Fruit fly (Drosophila melanogaster) whole organism, embryonic: ENCODE results near the gene Lgr1.

Experiments
- Asciz ChIP-seq: fragments of 200-800 bp; sonication (Bioruptor generic); optimal IDR thresholded peaks from 2 replicates; lab custom pipeline; 2017; ENCODE audit warnings: missing biosample characterization, mild to moderate bottlenecking, missing genetic modification characterization, missing genetic modification reagents
- Atf-2 ChIP-seq: fragments of 200-800 bp; sonication (Bioruptor generic); optimal IDR thresholded peaks from 2 replicates; lab custom pipeline; 2016; ENCODE audit warnings: missing biosample characterization, missing genetic modification characterization
- Atf3 ChIP-seq: fragments of 200-800 bp; sonication (Bioruptor generic); optimal IDR thresholded peaks from 3 replicates; lab custom pipeline; 2016; ENCODE audit warnings: missing biosample characterization, missing genetic modification characterization
- BEAF-32 ChIP-seq: fragments of 200-800 bp; sonication (Bioruptor generic); optimal IDR thresholded peaks from 3 replicates; lab custom pipeline; 2017; ENCODE audit warnings: missing biosample characterization, missing genetic modification characterization, mild to moderate bottlenecking, moderate library complexity, missing genetic modification reagents
- BtbVII ChIP-seq: fragments of 200-800 bp; sonication (Bioruptor generic); optimal IDR thresholded peaks from 3 replicates; lab custom pipeline; 2017; ENCODE audit warnings: missing biosample characterization, mild to moderate bottlenecking, missing genetic modification characterization
- CG10431 ChIP-seq: fragments of 200-800 bp; sonication (Bioruptor generic); optimal IDR thresholded peaks from 3 replicates; lab custom pipeline; 2018; ENCODE audit warnings: missing biosample characterization, mild to moderate bottlenecking, missing genetic modification characterization
- CG11093 ChIP-seq: fragments of 200-800 bp; sonication (Bioruptor generic); IDR thresholded peaks from 3 replicates; pipeline ENCODE4 v1.3.6; 2022; ENCODE audit warnings: missing biosample characterization, missing genetic modification characterization
- CG11560 ChIP-seq: fragments of 200-800 bp; sonication (Bioruptor generic); IDR thresholded peaks from 3 replicates; pipeline ENCODE4 v1.3.6; 2022; ENCODE audit warnings: missing biosample characterization, missing genetic modification characterization
- CG12155 ChIP-seq: fragments of 200-800 bp; sonication (Bioruptor generic); optimal IDR thresholded peaks from 3 replicates; lab custom pipeline; 2016; ENCODE audit warnings: missing biosample characterization, missing genetic modification characterization
- CG13287 ChIP-seq: fragments of 200-800 bp; sonication (Bioruptor generic); IDR thresholded peaks from 2 replicates; pipeline ENCODE4 v1.3.6; 2022; ENCODE audit warnings: missing biosample characterization, missing genetic modification characterization; ENCODE audit not compliant: partially characterized antibody
- CG15514 ChIP-seq: fragments of 200-800 bp; sonication (Bioruptor generic); optimal IDR thresholded peaks from 3 replicates; lab custom pipeline; 2017; ENCODE audit warnings: missing biosample characterization, missing genetic modification characterization, mild to moderate bottlenecking, moderate library complexity, missing genetic modification reagents
- CG1647 ChIP-seq: fragments of 200-800 bp; sonication (Bioruptor generic); optimal IDR thresholded peaks from 3 replicates; lab custom pipeline; 2016; ENCODE audit warnings: missing biosample characterization, missing genetic modification characterization
- CG1792 ChIP-seq: fragments of 200-800 bp; sonication (Bioruptor generic); optimal IDR thresholded peaks from 2 replicates; lab custom pipeline; 2016; ENCODE audit warnings: missing biosample characterization, missing genetic modification characterization
- CG2120 ChIP-seq: fragments of 200-800 bp; sonication (Bioruptor generic); optimal IDR thresholded peaks from 3 replicates; lab custom pipeline; 2016; ENCODE audit warnings: missing biosample characterization, missing genetic modification characterization
- CG3281 ChIP-seq: fragments of 200-800 bp; sonication (Bioruptor generic); optimal IDR thresholded peaks from 3 replicates; lab custom pipeline; 2017; ENCODE audit warnings: missing biosample characterization, mild to moderate bottlenecking, missing genetic modification characterization
- CG34422 ChIP-seq: fragments of 200-800 bp; sonication (Bioruptor generic); IDR thresholded peaks from 3 replicates; pipeline ENCODE4 v1.3.6; 2022; ENCODE audit warnings: missing biosample characterization, missing genetic modification characterization
- CG3726 ChIP-seq: fragments of 200-800 bp; sonication (Bioruptor generic); IDR thresholded peaks from 3 replicates; pipeline ENCODE4, ENCODE4 v1.3.6; 2022; ENCODE audit warnings: missing biosample characterization, missing genetic modification characterization
- CG4360 ChIP-seq: fragments of 200-800 bp; sonication (Bioruptor generic); IDR thresholded peaks from 2 replicates; pipeline ENCODE4 v1.3.6; 2022; ENCODE audit warnings: missing biosample characterization, missing genetic modification characterization
- CG8281 ChIP-seq: fragments of 200-800 bp; sonication (Bioruptor generic); optimal IDR thresholded peaks from 2 replicates; lab custom pipeline; 2018; ENCODE audit warnings: missing biosample characterization, mild to moderate bottlenecking, missing genetic modification characterization, moderate library complexity
- CG8478 ChIP-seq: fragments of >200 bp; optimal IDR thresholded peaks from 2 replicates; lab custom pipeline; 2018
- CG9609 ChIP-seq: fragments of 200-800 bp; sonication (Bioruptor generic); optimal IDR thresholded peaks from 3 replicates; lab custom pipeline; 2016; ENCODE audit warnings: missing biosample characterization, missing genetic modification characterization
- CG9797 ChIP-seq: fragments of 200-800 bp; sonication (Bioruptor generic); optimal IDR thresholded peaks from 3 replicates; lab custom pipeline; 2018; ENCODE audit warnings: missing biosample characterization, mild to moderate bottlenecking, missing genetic modification characterization
- Eip74EF ChIP-seq, 2 experiments: fragments of 200-800 bp in 1 of 2; fragments of >200 bp in 1 of 2; sonication (Bioruptor generic) in 1 of 2; optimal IDR thresholded peaks; 2 replicates each; lab custom pipeline; 2017 to 2019; ENCODE audit warnings: missing biosample characterization in 2 of 2, missing genetic modification characterization in 2 of 2, mild to moderate bottlenecking in 1 of 2, moderate library complexity in 1 of 2
- H15 ChIP-seq: fragments of 200-800 bp; sonication (Bioruptor generic); IDR thresholded peaks from 3 replicates; pipeline ENCODE4 v1.3.6; 2022; ENCODE audit warnings: missing biosample characterization, missing genetic modification characterization
- HLH4C ChIP-seq: fragments of 200-800 bp; sonication (Bioruptor generic); IDR thresholded peaks from 3 replicates; pipeline ENCODE4 v1.3.6; 2022; ENCODE audit warnings: missing biosample characterization, missing genetic modification characterization; ENCODE audit not compliant: partially characterized antibody
- HmgD ChIP-seq: fragments of 200-800 bp; sonication (Bioruptor generic); optimal IDR thresholded peaks from 3 replicates; lab custom pipeline; 2016; ENCODE audit warnings: missing biosample characterization, missing genetic modification characterization
- Ravus ChIP-seq: fragments of 200-800 bp; sonication (Bioruptor generic); IDR thresholded peaks from 2 replicates; pipeline ENCODE4 v1.3.6; 2022; ENCODE audit warnings: missing biosample characterization, missing genetic modification characterization
- Rfx ChIP-seq: fragments of 200-800 bp; sonication (Bioruptor generic); IDR thresholded peaks from 2 replicates; pipeline ENCODE4 v1.3.6; 2022; ENCODE audit warnings: missing biosample characterization, missing genetic modification characterization
- Scr ChIP-seq: fragments of 200-800 bp; sonication (Bioruptor generic); IDR thresholded peaks from 2 replicates; pipeline ENCODE4 v1.3.6; 2022; ENCODE audit warnings: missing biosample characterization, missing genetic modification characterization; ENCODE audit not compliant: partially characterized antibody
- Xrp1 ChIP-seq: fragments of 200-800 bp; sonication (Bioruptor generic); IDR thresholded peaks from 2 replicates; pipeline ENCODE4 v1.3.6; 2022; ENCODE audit warnings: missing biosample characterization, missing genetic modification characterization
- ase ChIP-seq: fragments of 200-800 bp; sonication (Bioruptor generic); IDR thresholded peaks from 3 replicates; pipeline ENCODE4 v1.3.6; 2022; ENCODE audit warnings: missing biosample characterization, missing genetic modification characterization
- cas ChIP-seq: fragments of 200-800 bp; sonication (Bioruptor generic); IDR thresholded peaks from 2 replicates; pipeline ENCODE4 v1.3.6; 2022; ENCODE audit warnings: missing biosample characterization, missing genetic modification characterization
- caup ChIP-seq: fragments of 200-800 bp; sonication (Bioruptor generic); optimal IDR thresholded peaks from 3 replicates; lab custom pipeline; 2017; ENCODE audit warnings: missing biosample characterization, mild to moderate bottlenecking, missing genetic modification characterization, moderate library complexity; ENCODE audit not compliant: severe bottlenecking
- chinmo ChIP-seq: fragments of 200-800 bp; sonication (Bioruptor generic); IDR thresholded peaks from 4 replicates; pipeline ENCODE4 v1.3.6; 2022; ENCODE audit warnings: missing biosample characterization, missing genetic modification characterization; ENCODE audit not compliant: partially characterized antibody
- croc ChIP-seq: fragments of 200-800 bp; sonication (Bioruptor generic); conservative IDR thresholded peaks from 3 replicates; pipeline ENCODE4 v1.3.6; 2022; ENCODE audit warnings: missing biosample characterization, missing genetic modification characterization
- emc ChIP-seq: fragments of 200-800 bp; sonication (Bioruptor generic); optimal IDR thresholded peaks from 2 replicates; lab custom pipeline; 2016; ENCODE audit warnings: missing biosample characterization, missing genetic modification characterization
- gcm2 ChIP-seq: fragments of 200-800 bp; sonication (Bioruptor generic); optimal IDR thresholded peaks from 2 replicates; lab custom pipeline; 2016; ENCODE audit warnings: missing biosample characterization, missing genetic modification characterization
- jigr1 ChIP-seq: fragments of 200-800 bp; sonication (Bioruptor generic); IDR thresholded peaks from 3 replicates; pipeline ENCODE4 v1.3.6; 2022; ENCODE audit warnings: missing biosample characterization, missing genetic modification characterization
- lmd ChIP-seq: fragments of 200-800 bp; sonication (Bioruptor generic); IDR thresholded peaks from 2 replicates; pipeline ENCODE4 v1.3.6; 2022; ENCODE audit warnings: missing biosample characterization, missing genetic modification characterization
- luna ChIP-seq: fragments of 200-800 bp; sonication (Bioruptor generic); optimal IDR thresholded peaks from 2 replicates; lab custom pipeline; 2016; ENCODE audit warnings: missing biosample characterization, missing genetic modification characterization
- maf-S ChIP-seq: fragments of 200-800 bp; sonication (Bioruptor generic); optimal IDR thresholded peaks from 2 replicates; lab custom pipeline; 2016; ENCODE audit warnings: missing biosample characterization, missing genetic modification characterization
- org-1 ChIP-seq: fragments of 200-800 bp; sonication (Bioruptor generic); optimal IDR thresholded peaks from 2 replicates; lab custom pipeline; 2017; ENCODE audit warnings: missing biosample characterization, missing genetic modification characterization
- pho ChIP-seq: fragments of 200-800 bp; sonication (Bioruptor generic); optimal IDR thresholded peaks from 2 replicates; lab custom pipeline; 2016; ENCODE audit warnings: missing biosample characterization, missing genetic modification characterization
- sens ChIP-seq: fragments of 200-800 bp; sonication (Bioruptor generic); peaks from one replicate; lab custom pipeline; 2016; ENCODE audit warnings: missing biosample characterization, missing genetic modification characterization
- so ChIP-seq: fragments of 200-800 bp; sonication (Bioruptor generic); IDR thresholded peaks from 3 replicates; pipeline ENCODE4 v1.3.6; 2022; ENCODE audit warnings: missing biosample characterization, missing genetic modification characterization
- sr ChIP-seq: fragments of 200-800 bp; sonication (Bioruptor generic); IDR thresholded peaks from 3 replicates; pipeline ENCODE4 v1.3.6; 2022; ENCODE audit warnings: missing biosample characterization, missing genetic modification characterization
- ssp ChIP-seq: fragments of 200-800 bp; sonication (Bioruptor generic); IDR thresholded peaks from 2 replicates; pipeline ENCODE4 v1.3.6; 2022; ENCODE audit warnings: missing biosample characterization, missing genetic modification characterization
- tio ChIP-seq: fragments of 200-800 bp; sonication (Bioruptor generic); optimal IDR thresholded peaks from 2 replicates; lab custom pipeline; 2017; ENCODE audit warnings: missing biosample characterization, missing genetic modification characterization, inconsistent platforms
- twi ChIP-seq: fragments of 200-800 bp; optimal IDR thresholded peaks from 2 replicates; lab custom pipeline; 2019; ENCODE audit warnings: missing biosample characterization, mild to moderate bottlenecking, missing genetic modification characterization, moderate library complexity
- unpg ChIP-seq: fragments of 200-800 bp; sonication (Bioruptor generic); optimal IDR thresholded peaks from 3 replicates; lab custom pipeline; 2018; ENCODE audit warnings: missing biosample characterization, mild to moderate bottlenecking, missing genetic modification characterization, moderate library complexity
- zen ChIP-seq: fragments of 200-800 bp; sonication (Bioruptor generic); optimal IDR thresholded peaks from 3 replicates; lab custom pipeline; 2018; ENCODE audit warnings: missing biosample characterization, mild to moderate bottlenecking, missing genetic modification characterization, moderate library complexity

Lgr1 gene

DNA sequence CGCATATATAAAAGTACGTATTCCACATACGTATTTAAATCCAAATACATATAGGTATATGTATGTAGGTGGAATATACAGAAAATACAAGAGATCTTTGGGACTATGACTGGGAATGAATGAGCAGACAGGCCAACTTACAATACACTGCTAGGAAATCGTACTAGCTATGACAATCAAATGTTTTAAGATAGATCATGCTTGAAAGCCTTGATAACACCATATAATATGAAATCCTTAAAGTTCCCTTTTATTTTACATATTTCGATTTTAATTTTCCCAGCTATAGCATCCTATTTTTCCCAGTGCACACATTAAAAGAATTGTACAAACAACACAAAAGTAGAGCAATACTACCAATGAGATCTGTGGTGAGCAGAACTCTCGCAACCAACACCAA lies 55.8 kb downstream of the Lgr1 start (continued):
- TF ChIP-seq CG15514 (peak; percentile 36), so (GFP tag; lab: Robert Waterston, UW) (peak; percentile 80), org-1 (peak; percentile 69), CG9797 (no peak), twi (tag; lab: Kevin White, UChicago) (peak; percentile 53), Asciz (GFP tag; lab: Kevin White, UChicago) (peak; percentile 44), CG3281 (GFP tag; lab: Kevin White, UChicago) (peak; percentile 77), jigr1 (GFP tag; lab: Robert Waterston, UW) (peak; percentile 40; the same call in 1 of the 3 replicates), CG13287 (GFP tag; lab: Robert Waterston, UW) (no peak), CG1647 (GFP tag; lab: Kevin White, UChicago) (peak; percentile 40), ssp (GFP tag; lab: Robert Waterston, UW) (peak; percentile 68), CG11560 (tag; lab: Robert Waterston, UW) (peak; percentile 64), ase (GFP tag; lab: Robert Waterston, UW) (peak; percentile 73; the same call in 2 of the 3 replicates), CG4360 (peak; percentile 50), sens (GFP tag; lab: Kevin White, UChicago) (peak; percentile 97), caup (GFP tag; lab: Kevin White, UChicago) (peak; percentile 55), CG1792 (peak; percentile 35), CG8281 (tag; lab: Kevin White, UChicago) (peak; percentile 67), CG12155 (peak; percentile 47), chinmo (GFP tag; lab: Robert Waterston, UW) (0 out of 4 replicates have a peak, but pooled peaks have one; percentile 12), BtbVII (GFP tag; lab: Kevin White, UChicago) (peak; percentile 64), HmgD (GFP tag; lab: Kevin White, UChicago) (peak; percentile 9), CG34422 (GFP tag; lab: Robert Waterston, UW) (peak; percentile 87), zen (tag; lab: Kevin White, UChicago) (no peak), Rfx (peak; percentile 94), Eip74EF (GFP tag; optimal IDR thresholded peaks at IDR 0.05; lab: Kevin White, UChicago) (peak in 1 of 2 experiments; percentile 82), maf-S (peak; percentile 76), CG11093 (peak; percentile 42; the same call in 2 of the 3 replicates), croc (GFP tag; lab: Robert Waterston, UW) (peak; percentile 78), CG10431 (GFP tag; lab: Kevin White, UChicago) (peak; percentile 8), gcm2 (GFP tag; lab: Kevin White, UChicago) (peak; percentile 11), CG3726 (GFP tag; lab: Robert Waterston, UW) (peak; percentile 73; the same call in 2 of the 3 replicates), sr (GFP tag; lab: Robert Waterston, UW) (peak; percentile 49; the same call in 1 of the 3 replicates), H15 (peak; percentile 85), cas (GFP tag; lab: Robert Waterston, UW) (peak; percentile 57; the same call in 1 of the 2 replicates), unpg (GFP tag; lab: Kevin White, UChicago) (peak; percentile 89), Atf3 (GFP tag; lab: Kevin White, UChicago) (peak; percentile 55), lmd (GFP tag; lab: Robert Waterston, UW) (peak; percentile 89), CG2120 (peak; percentile 86), tio (GFP tag; lab: Kevin White, UChicago) (peak; percentile 38), Xrp1 (GFP tag; lab: Robert Waterston, UW) (peak; percentile 83), BEAF-32 (GFP tag; lab: Kevin White, UChicago) (no peak), emc (GFP tag; lab: Kevin White, UChicago) (peak; percentile 72), pho (GFP tag; lab: Kevin White, UChicago) (peak; percentile 72), CG9609 (GFP tag; lab: Kevin White, UChicago) (peak; percentile 68), luna (no peak), Ravus (GFP tag; lab: Robert Waterston, UW) (peak; percentile 54), CG8478 (lab: Kevin White, UChicago) (no peak), Atf-2 (GFP tag; lab: Kevin White, UChicago) (peak; percentile 54), Scr (GFP tag; lab: Robert Waterston, UW) (no peak), HLH4C (no peak)
